Fruit fly (Drosophila melanogaster) whole organism, pupa: ENCODE data around the gene CG31098.

Experiments
- CG10348 ChIP-seq: fragments of 200-800 bp; sonication (Bioruptor generic); IDR thresholded peaks from 2 replicates; pipeline ENCODE4 v1.3.6; 2022; ENCODE audit warnings: missing biosample characterization, missing genetic modification characterization
- CG12605 ChIP-seq: fragments of 200-800 bp; sonication (Bioruptor generic); IDR thresholded peaks from 2 replicates; pipeline ENCODE4 v1.3.6; 2022; ENCODE audit warnings: missing biosample characterization, missing genetic modification characterization
- CG13204 ChIP-seq: fragments of 200-800 bp; sonication (Bioruptor generic); optimal IDR thresholded peaks from 2 replicates; lab custom pipeline; 2018; ENCODE audit warnings: missing biosample characterization, mild to moderate bottlenecking, missing genetic modification characterization, moderate library complexity
- CG14655 ChIP-seq: fragments of 200-800 bp; sonication (Bioruptor generic); optimal IDR thresholded peaks from 3 replicates; lab custom pipeline; 2017; ENCODE audit warnings: mild to moderate bottlenecking, missing biosample characterization, missing genetic modification reagents, missing genetic modification characterization
- CG15710 ChIP-seq: fragments of 200-800 bp; sonication (Bioruptor generic); optimal IDR thresholded peaks from 2 replicates; lab custom pipeline; 2018; ENCODE audit warnings: missing biosample characterization, mild to moderate bottlenecking, missing genetic modification characterization, moderate library complexity
- CG17806 ChIP-seq: fragments of 200-800 bp; sonication (Bioruptor generic); optimal IDR thresholded peaks from 2 replicates; lab custom pipeline; 2018; ENCODE audit warnings: missing biosample characterization, mild to moderate bottlenecking, missing genetic modification characterization, moderate library complexity
- CG32121 ChIP-seq: fragments of 200-800 bp; sonication (Bioruptor generic); IDR thresholded peaks from 2 replicates; pipeline ENCODE4 v1.3.6; 2022; ENCODE audit warnings: missing biosample characterization, missing genetic modification characterization
- CG34367 ChIP-seq: fragments of 200-800 bp; sonication (Bioruptor generic); optimal IDR thresholded peaks from 2 replicates; lab custom pipeline; 2018; ENCODE audit warnings: missing biosample characterization, mild to moderate bottlenecking, missing genetic modification characterization
- CG4496 ChIP-seq: fragments of 200-800 bp; sonication (Bioruptor generic); IDR thresholded peaks from 3 replicates; pipeline ENCODE4 v1.3.6; 2022; ENCODE audit warnings: missing biosample characterization, missing genetic modification characterization
- CG8159 ChIP-seq: fragments of 200-800 bp; sonication (Bioruptor generic); optimal IDR thresholded peaks from 3 replicates; lab custom pipeline; 2018; ENCODE audit warnings: missing biosample characterization, mild to moderate bottlenecking, missing genetic modification characterization, moderate library complexity
- CG8301 ChIP-seq: fragments of 200-800 bp; sonication (Bioruptor generic); optimal IDR thresholded peaks from 2 replicates; lab custom pipeline; 2018; ENCODE audit warnings: missing biosample characterization, mild to moderate bottlenecking, missing genetic modification characterization
- CG9948 ChIP-seq: fragments of 200-800 bp; sonication (Bioruptor generic); optimal IDR thresholded peaks from 2 replicates; lab custom pipeline; 2018; ENCODE audit warnings: missing biosample characterization, mild to moderate bottlenecking, missing genetic modification characterization, moderate library complexity
- D1 ChIP-seq: fragments of 200-800 bp; sonication (Bioruptor generic); optimal IDR thresholded peaks from 2 replicates; lab custom pipeline; 2018; ENCODE audit warnings: missing biosample characterization, mild to moderate bottlenecking, missing genetic modification characterization, moderate library complexity
- EcR ChIP-seq: fragments of 200-800 bp; sonication (Bioruptor generic); optimal IDR thresholded peaks from 3 replicates; lab custom pipeline; 2019; ENCODE audit warnings: missing biosample characterization, missing genetic modification characterization, mild to moderate bottlenecking, moderate library complexity, missing genetic modification reagents
- Ets98B ChIP-seq: fragments of 200-800 bp; sonication (Bioruptor generic); IDR thresholded peaks from 2 replicates; pipeline ENCODE4 v1.3.6; 2022; ENCODE audit warnings: missing biosample characterization, missing genetic modification characterization
- Pif1A ChIP-seq: fragments of 200-800 bp; sonication (Bioruptor generic); optimal IDR thresholded peaks from 3 replicates; lab custom pipeline; 2016; ENCODE audit warnings: missing biosample characterization, missing genetic modification characterization
- Pif1B ChIP-seq: fragments of 200-800 bp; sonication (Bioruptor generic); optimal IDR thresholded peaks from 3 replicates; lab custom pipeline; 2016; ENCODE audit warnings: missing biosample characterization, missing genetic modification characterization
- Snoo ChIP-seq: fragments of 200-800 bp; sonication (Bioruptor generic); optimal IDR thresholded peaks from 3 replicates; lab custom pipeline; 2017; ENCODE audit warnings: missing biosample characterization, mild to moderate bottlenecking, missing genetic modification characterization, inconsistent platforms
- fd96Ca ChIP-seq: fragments of 200-800 bp; sonication (Bioruptor generic); IDR thresholded peaks from 3 replicates; pipeline ENCODE4 v1.3.6; 2022; ENCODE audit warnings: missing biosample characterization, missing genetic modification characterization
- gl ChIP-seq: fragments of 200-800 bp; sonication (Bioruptor generic); optimal IDR thresholded peaks from 2 replicates; lab custom pipeline; 2018; ENCODE audit warnings: missing biosample characterization, mild to moderate bottlenecking, missing genetic modification characterization
- rn ChIP-seq: fragments of 200-800 bp; sonication (Bioruptor generic); IDR thresholded peaks from 2 replicates; pipeline ENCODE4 v1.3.6; 2022; ENCODE audit warnings: missing biosample characterization, missing genetic modification characterization

Gene CG31098

DNA sequence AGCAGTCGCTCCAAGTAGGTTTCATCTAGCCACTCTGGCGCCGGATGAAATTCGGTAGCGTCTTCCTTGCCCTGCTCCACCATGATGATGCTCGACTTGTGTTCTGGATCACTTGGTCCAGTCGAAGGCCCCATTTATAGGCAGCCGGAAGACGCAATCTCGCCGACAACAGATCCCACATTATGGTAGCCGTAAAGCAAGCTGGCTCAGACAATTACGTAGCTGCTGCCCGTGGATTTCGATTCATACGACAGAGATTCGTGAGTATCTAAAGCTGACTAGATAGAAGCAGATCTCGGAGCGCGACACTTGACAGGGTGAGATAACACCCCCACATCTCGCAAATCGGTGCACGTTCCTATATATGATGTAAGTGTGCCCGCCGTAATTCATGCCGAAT, 15.7 kb downstream of the CG31098 start, which contains the start of gene CG10513:
CG10513 (minus strand) TSS at position 101 of the 400 bp plus-strand sequence.
- TF ChIP-seq CG34367 (tag; lab: Kevin White, UChicago) (no peak), CG9948 (tag; lab: Kevin White, UChicago) (no peak), EcR (GFP tag; lab: Kevin White, UChicago) (no peak), CG15710 (tag; lab: Kevin White, UChicago) (no peak), CG12605 (no peak)

DNA sequence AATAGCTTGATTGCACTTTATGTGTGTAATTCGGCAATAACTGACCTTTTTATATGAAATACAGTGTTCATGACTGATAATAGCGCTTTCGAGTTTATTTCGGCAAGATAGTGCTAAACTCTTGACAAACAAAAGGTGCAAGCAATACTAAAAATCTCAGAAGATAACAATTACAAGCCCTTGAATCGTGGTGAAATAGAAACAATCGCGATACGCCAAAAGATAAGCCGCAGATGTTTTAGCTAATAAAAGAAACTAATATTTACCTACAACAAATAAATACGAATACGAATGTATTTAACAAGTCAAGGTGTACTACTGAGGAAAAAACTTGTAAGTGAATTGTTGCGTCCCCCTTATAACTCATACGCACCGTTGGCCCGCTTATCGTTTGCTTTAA, 17.5 kb downstream of the CG31098 start:
- TF ChIP-seq CG14655 (GFP tag; lab: Kevin White, UChicago): no peak
- no peak for TF ChIP-seq CG13204
- no peak for TF ChIP-seq CG12605
- no peak for TF ChIP-seq CG8301
- no peak for TF ChIP-seq Snoo
- TF ChIP-seq CG17806: no peak
- no peak for TF ChIP-seq CG34367 (tag; lab: Kevin White, UChicago)
- no peak for TF ChIP-seq CG8159 (tag; lab: Kevin White, UChicago)
- TF ChIP-seq CG15710 (tag; lab: Kevin White, UChicago): no peak
- TF ChIP-seq fd96Ca: no peak
- no peak for TF ChIP-seq CG10348 (GFP tag; lab: Robert Waterston, UW)
- no peak for TF ChIP-seq gl
- TF ChIP-seq CG32121 (GFP tag; lab: Robert Waterston, UW): no peak
- TF ChIP-seq EcR (GFP tag; lab: Kevin White, UChicago): no peak
- TF ChIP-seq D1: no peak
- no peak for TF ChIP-seq CG9948 (tag; lab: Kevin White, UChicago)
- no peak for TF ChIP-seq CG4496 (GFP tag; lab: Robert Waterston, UW)
- no peak for TF ChIP-seq Pif1B

DNA sequence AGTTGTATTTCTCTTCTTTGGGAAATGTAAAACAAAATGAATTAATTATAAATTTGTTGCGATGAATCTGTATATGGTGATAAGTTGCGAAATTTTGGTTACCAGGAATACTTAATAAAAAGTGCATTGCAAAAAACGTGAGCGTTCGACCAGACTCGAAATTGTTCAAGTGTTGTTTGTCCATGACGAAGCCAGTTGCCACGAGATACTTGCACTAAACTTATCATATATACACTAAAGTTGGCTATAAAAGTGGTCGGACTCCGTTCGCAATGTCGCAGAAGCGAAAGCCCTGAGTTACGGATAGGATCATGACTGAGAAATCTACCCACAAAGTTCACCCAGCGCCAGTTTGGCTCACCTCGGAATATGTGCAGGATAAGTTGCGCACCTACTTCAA, 19.2 kb downstream of the CG31098 start, which contains the start of gene CG11878:
CG11878 (plus strand) TSS at position 301 of the 400 bp plus-strand sequence.
- TF ChIP-seq CG8301 (no peak), EcR (GFP tag; lab: Kevin White, UChicago) (no peak), Pif1A (GFP tag; lab: Kevin White, UChicago) (no peak), rn (GFP tag; lab: Robert Waterston, UW) (no peak), CG32121 (GFP tag; lab: Robert Waterston, UW) (no peak), D1 (no peak), Pif1B (no peak), CG34367 (tag; lab: Kevin White, UChicago) (no peak), fd96Ca (no peak), CG17806 (no peak), CG4496 (GFP tag; lab: Robert Waterston, UW) (no peak), CG12605 (no peak), CG13204 (no peak)
- TF ChIP-seq, all 21 proteins: peak for 0

DNA sequence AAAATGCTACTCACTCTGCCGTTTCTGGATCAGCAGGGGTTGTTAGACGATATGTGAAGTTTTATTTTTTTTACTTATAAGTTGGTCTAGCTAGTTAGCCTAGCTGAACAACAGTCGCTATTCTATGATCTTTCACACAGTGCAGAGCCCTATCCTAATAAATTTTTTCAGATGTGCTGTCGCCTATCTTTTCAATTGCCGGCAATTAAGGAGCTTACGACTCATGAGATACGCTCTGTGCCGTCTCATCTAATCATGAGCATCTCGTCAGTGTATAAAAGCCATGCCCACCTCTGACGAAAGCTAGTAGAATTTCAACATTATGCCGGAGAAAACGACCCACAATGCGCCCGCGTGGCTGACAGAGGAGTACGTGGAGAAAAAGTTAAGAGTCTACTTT, 22.9 kb downstream of the CG31098 start, which contains the start of the genes CG11889 and CG11891:
CG11889 (plus strand) TSS at position 301 of the 400 bp plus-strand sequence.
CG11891 (plus strand) TSS at position 301 of the 400 bp plus-strand sequence.
- TF ChIP-seq CG34367 (tag; lab: Kevin White, UChicago): no peak
- no peak for TF ChIP-seq CG4496 (GFP tag; lab: Robert Waterston, UW)
- TF ChIP-seq EcR (GFP tag; lab: Kevin White, UChicago): no peak
- TF ChIP-seq CG8159 (tag; lab: Kevin White, UChicago): no peak
- TF ChIP-seq Pif1A (GFP tag; lab: Kevin White, UChicago): no peak
- TF ChIP-seq CG15710 (tag; lab: Kevin White, UChicago): no peak
- TF ChIP-seq CG10348 (GFP tag; lab: Robert Waterston, UW): no peak
- no peak for TF ChIP-seq Pif1B
- no peak for TF ChIP-seq CG13204
- no peak for TF ChIP-seq CG32121 (GFP tag; lab: Robert Waterston, UW)
- no peak for TF ChIP-seq fd96Ca
- no peak for TF ChIP-seq gl
- no peak for TF ChIP-seq CG14655 (GFP tag; lab: Kevin White, UChicago)
- no peak for TF ChIP-seq CG9948 (tag; lab: Kevin White, UChicago)
- no peak for TF ChIP-seq Snoo
- TF ChIP-seq CG8301: no peak

DNA sequence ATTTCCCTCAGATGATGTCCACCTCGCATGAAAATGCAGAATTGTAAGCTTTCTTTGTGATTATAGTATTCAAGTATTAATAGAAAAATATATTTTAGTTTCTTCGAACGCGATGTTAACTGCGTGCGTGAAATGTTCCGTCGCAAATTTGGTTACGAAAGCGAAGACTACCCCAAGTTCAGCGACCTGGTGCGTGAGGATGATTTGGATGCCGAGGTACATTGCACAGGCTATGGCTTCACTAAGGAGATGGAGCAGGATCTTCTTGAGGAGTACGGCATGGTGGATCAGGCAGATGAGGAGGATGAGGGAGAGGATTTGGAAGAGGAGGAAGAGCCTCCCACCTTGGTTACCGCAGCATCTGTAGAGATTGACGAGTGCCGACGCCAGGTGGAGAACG, 26.0 kb downstream of the CG31098 start:
- TF ChIP-seq fd96Ca (no peak), CG14655 (GFP tag; lab: Kevin White, UChicago) (no peak), CG8159 (tag; lab: Kevin White, UChicago) (no peak), Pif1B (no peak), rn (GFP tag; lab: Robert Waterston, UW) (no peak), Ets98B (GFP tag; lab: Robert Waterston, UW) (no peak), Pif1A (GFP tag; lab: Kevin White, UChicago) (no peak)

DNA sequence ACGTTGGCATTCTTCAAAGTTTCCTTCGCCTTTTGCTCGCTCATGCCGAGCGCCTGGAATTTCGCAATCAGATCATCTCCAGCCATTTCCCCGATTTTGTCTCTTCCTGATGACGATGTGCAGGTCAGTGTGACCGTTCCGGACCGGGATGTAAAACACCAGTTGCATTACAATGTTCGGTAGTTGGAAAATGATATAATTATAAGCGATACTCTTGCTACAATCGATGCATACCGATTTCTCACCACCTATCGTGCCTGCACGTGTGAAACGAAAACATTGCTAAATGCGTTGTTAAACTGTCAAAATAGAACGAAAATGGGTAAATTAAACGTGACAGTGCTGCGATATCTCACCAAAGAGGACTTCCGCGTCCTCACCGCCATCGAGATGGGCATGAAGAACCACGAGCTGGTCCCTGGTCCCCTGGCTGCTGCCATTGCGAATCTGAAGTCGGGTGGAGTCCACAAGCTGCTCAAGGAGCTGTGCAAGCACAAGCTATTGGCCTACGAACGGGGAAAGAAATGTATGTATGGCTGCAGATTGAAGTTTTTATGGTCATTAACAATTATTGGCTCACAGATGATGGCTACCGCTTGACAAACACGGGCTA, 27.1 kb downstream of the CG31098 start, which contains the start of the genes GlnRS and RIOK2:
GlnRS (minus strand) TSS at position 133 of the 613 bp plus-strand sequence.
RIOK2 (plus strand) TSS at position 256 of the 613 bp plus-strand sequence.
- TF ChIP-seq CG12605: peak; percentile 51; the same call in 1 of the 2 replicates
- TF ChIP-seq EcR (GFP tag; lab: Kevin White, UChicago): no peak

DNA sequence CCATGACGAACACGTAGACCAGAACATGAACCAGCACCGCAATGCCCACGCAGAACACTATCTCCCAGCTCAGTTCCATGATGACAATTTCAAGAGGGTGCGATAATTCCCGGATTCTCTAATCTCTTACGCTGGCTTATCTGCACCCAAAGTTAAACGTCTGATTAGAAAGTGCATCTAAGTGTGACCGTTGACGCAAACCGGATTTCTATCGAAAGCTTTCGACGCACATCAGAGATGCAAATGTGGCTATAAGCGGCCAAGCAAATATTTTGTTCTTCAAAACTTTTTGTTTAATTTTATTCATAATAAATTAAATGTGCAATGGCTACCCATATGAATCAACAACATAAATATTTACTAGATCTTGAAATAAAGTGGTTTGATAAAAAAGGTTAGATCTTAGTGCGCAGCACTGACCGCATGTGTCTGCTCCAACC, 30.4 kb downstream of the CG31098 start, which contains the start of the genes Kdsr and CG11858:
Kdsr (minus strand) TSS at position 177 of the 440 bp plus-strand sequence.
CG11858 (plus strand) TSS at position 420 of the 440 bp plus-strand sequence.
- TF ChIP-seq CG13204 (no peak), D1 (no peak), Snoo (peak; percentile 34), CG8159 (tag; lab: Kevin White, UChicago) (no peak), CG15710 (tag; lab: Kevin White, UChicago) (peak; percentile 48), CG4496 (GFP tag; lab: Robert Waterston, UW) (peak; percentile 82), CG14655 (GFP tag; lab: Kevin White, UChicago) (no peak), Pif1A (GFP tag; lab: Kevin White, UChicago) (no peak), CG17806 (peak; percentile 53), EcR (GFP tag; lab: Kevin White, UChicago) (peak; percentile 81), fd96Ca (peak; percentile 64; the same call in 2 of the 3 replicates), Pif1B (no peak), CG10348 (GFP tag; lab: Robert Waterston, UW) (peak; percentile 46; the same call in 1 of the 2 replicates), CG12605 (no peak), CG32121 (GFP tag; lab: Robert Waterston, UW) (peak; percentile 75), CG8301 (no peak), CG34367 (tag; lab: Kevin White, UChicago) (peak; percentile 39), gl (no peak), rn (GFP tag; lab: Robert Waterston, UW) (no peak), Ets98B (GFP tag; lab: Robert Waterston, UW) (peak; percentile 62), CG9948 (tag; lab: Kevin White, UChicago) (peak; percentile 49)
